Fruit fly (Drosophila melanogaster) whole organism, embryonic: ENCODE data around the gene Desi.
A peak's percentile ranks its signal among the peaks of the same experiment; 100 is the strongest.

ENCODE experiments used
- Aef1 ChIP-seq: fragments of 200-800 bp; sonication (Bioruptor generic); IDR thresholded peaks from 3 replicates; pipeline ENCODE4 v1.3.6; 2022; ENCODE audit warnings: missing biosample characterization, missing genetic modification characterization
- BtbVII ChIP-seq: fragments of 200-800 bp; sonication (Bioruptor generic); optimal IDR thresholded peaks from 3 replicates; lab custom pipeline; 2017; ENCODE audit warnings: missing biosample characterization, mild to moderate bottlenecking, missing genetic modification characterization
- CG10267 ChIP-seq: fragments of 200-800 bp; sonication (Bioruptor generic); optimal IDR thresholded peaks from 2 replicates; lab custom pipeline; 2018; ENCODE audit warnings: missing biosample characterization, mild to moderate bottlenecking, missing genetic modification characterization, moderate library complexity
- CG12071 ChIP-seq: fragments of 200-800 bp; sonication (Bioruptor generic); optimal IDR thresholded peaks from 3 replicates; lab custom pipeline; 2018; ENCODE audit warnings: missing biosample characterization, mild to moderate bottlenecking, missing genetic modification characterization
- CG12236 ChIP-seq: fragments of 200-800 bp; sonication (Bioruptor generic); optimal IDR thresholded peaks from 2 replicates; lab custom pipeline; 2016; ENCODE audit warnings: missing biosample characterization, missing genetic modification characterization
- CG18599 ChIP-seq: fragments of 200-800 bp; sonication (Bioruptor generic); optimal IDR thresholded peaks from 3 replicates; lab custom pipeline; 2017; ENCODE audit warnings: missing biosample characterization, missing genetic modification characterization, mild to moderate bottlenecking, moderate library complexity, missing genetic modification reagents
- CG2712 ChIP-seq: fragments of 200-800 bp; optimal IDR thresholded peaks from 3 replicates; lab custom pipeline; 2019; ENCODE audit warnings: missing biosample characterization, mild to moderate bottlenecking, missing genetic modification characterization, moderate library complexity
- CG2875 ChIP-seq: fragments of 200-800 bp; sonication (Bioruptor generic); optimal IDR thresholded peaks from 2 replicates; lab custom pipeline; 2017; ENCODE audit warnings: missing biosample characterization, mild to moderate bottlenecking, missing genetic modification characterization, missing genetic modification reagents
- CG30020 ChIP-seq: fragments of 200-800 bp; optimal IDR thresholded peaks from 2 replicates; lab custom pipeline; 2019; ENCODE audit warnings: missing biosample characterization, mild to moderate bottlenecking, missing genetic modification characterization, moderate library complexity
- CG3163 ChIP-seq: fragments of 200-800 bp; sonication (Bioruptor generic); optimal IDR thresholded peaks from 3 replicates; lab custom pipeline; 2016; ENCODE audit warnings: missing biosample characterization, missing genetic modification characterization
- CG34376 ChIP-seq: fragments of 200-800 bp; sonication (Bioruptor generic); optimal IDR thresholded peaks from 2 replicates; lab custom pipeline; 2018; ENCODE audit warnings: missing biosample characterization, mild to moderate bottlenecking, missing genetic modification characterization
- CG34422 ChIP-seq: fragments of 200-800 bp; sonication (Bioruptor generic); IDR thresholded peaks from 3 replicates; pipeline ENCODE4 v1.3.6; 2022; ENCODE audit warnings: missing biosample characterization, missing genetic modification characterization
- CG3847 ChIP-seq: fragments of 200-800 bp; sonication (Bioruptor generic); IDR thresholded peaks from 2 replicates; pipeline ENCODE4 v1.3.6; 2022; ENCODE audit warnings: missing biosample characterization, missing genetic modification characterization
- CG4282 ChIP-seq: fragments of 200-800 bp; sonication (Bioruptor generic); optimal IDR thresholded peaks from 2 replicates; lab custom pipeline; 2016; ENCODE audit warnings: missing biosample characterization, missing genetic modification characterization
- CG6175 ChIP-seq: fragments of 200-800 bp; sonication (Bioruptor generic); IDR thresholded peaks from 3 replicates; pipeline ENCODE4 v1.3.6; 2022; ENCODE audit warnings: missing biosample characterization, missing genetic modification characterization
- CG6689 ChIP-seq: fragments of 200-800 bp; sonication (Bioruptor generic); IDR thresholded peaks from 2 replicates; pipeline ENCODE4 v1.3.6; 2022; ENCODE audit warnings: missing biosample characterization, missing genetic modification characterization
- CG6791 ChIP-seq: fragments of 200-800 bp; sonication (Bioruptor generic); IDR thresholded peaks from 3 replicates; pipeline ENCODE4 v1.3.6; 2022; ENCODE audit warnings: missing biosample characterization, missing genetic modification characterization; ENCODE audit not compliant: partially characterized antibody
- CG7357 ChIP-seq: fragments of 200-800 bp; sonication (Bioruptor generic); IDR thresholded peaks from 3 replicates; pipeline ENCODE4 v1.3.6; 2022; ENCODE audit warnings: missing biosample characterization, missing genetic modification characterization
- CTCF ChIP-seq: fragments of 200-800 bp; sonication (Bioruptor generic); optimal IDR thresholded peaks from 2 replicates; lab custom pipeline; 2017; ENCODE audit warnings: missing biosample characterization, mild to moderate bottlenecking, missing genetic modification characterization, moderate library complexity
- Deaf1 ChIP-seq: fragments of 200-800 bp; optimal IDR thresholded peaks from 3 replicates; lab custom pipeline; 2019; ENCODE audit warnings: missing biosample characterization, mild to moderate bottlenecking, missing genetic modification characterization, moderate library complexity
- Dek ChIP-seq: fragments of 200-800 bp; sonication (Bioruptor generic); optimal IDR thresholded peaks from 3 replicates; lab custom pipeline; 2019; ENCODE audit warnings: missing biosample characterization, mild to moderate bottlenecking, missing genetic modification characterization, moderate library complexity
- HLH3B ChIP-seq: fragments of 200-800 bp; sonication (Bioruptor generic); IDR thresholded peaks from 2 replicates; pipeline ENCODE4 v1.3.6; 2022; ENCODE audit warnings: missing biosample characterization, missing genetic modification characterization
- Lim3 ChIP-seq: fragments of 200-800 bp; sonication (Bioruptor generic); IDR thresholded peaks from 2 replicates; pipeline ENCODE4 v1.3.6; 2022; ENCODE audit warnings: missing biosample characterization, missing genetic modification characterization
- MBD-R2 ChIP-seq: fragments of 200-800 bp; sonication (Bioruptor generic); IDR thresholded peaks from 2 replicates; pipeline ENCODE4 v1.3.6; 2022; ENCODE audit warnings: missing biosample characterization, missing genetic modification characterization
- Meics ChIP-seq: fragments of 200-800 bp; sonication (Bioruptor generic); optimal IDR thresholded peaks from 2 replicates; lab custom pipeline; 2017; ENCODE audit warnings: missing biosample characterization, mild to moderate bottlenecking, missing genetic modification characterization
- Tbp ChIP-seq: fragments of >200 bp; optimal IDR thresholded peaks from 2 replicates; lab custom pipeline; 2018; ENCODE audit warnings: missing biosample characterization, missing genetic modification characterization
- Trl ChIP-seq, 3 experiments: fragments of >200 bp in 2 of 3; fragments of 200-800 bp in 1 of 3; sonication (Bioruptor generic) in 1 of 3; optimal IDR thresholded peaks; 2 replicates in 1 of 3; 3 replicates in 2 of 3; lab custom pipeline; 2016 to 2017; ENCODE audit warnings: missing biosample characterization in 1 of 3, missing genetic modification characterization in 1 of 3
- al ChIP-seq: fragments of 200-800 bp; sonication (Bioruptor generic); IDR thresholded peaks from 2 replicates; pipeline ENCODE4 v1.3.6; 2022; ENCODE audit warnings: missing biosample characterization, missing genetic modification characterization
- bsh ChIP-seq, 2 experiments: fragments of 200-800 bp; sonication (Bioruptor generic); optimal IDR thresholded peaks; 2 replicates each; lab custom pipeline; 2017 to 2018; ENCODE audit warnings: mild to moderate bottlenecking in 2 of 2, missing biosample characterization in 2 of 2, missing genetic modification characterization in 2 of 2, moderate library complexity in 1 of 2
- dm ChIP-seq: fragments of 200-800 bp; sonication (Bioruptor generic); optimal IDR thresholded peaks from 3 replicates; lab custom pipeline; 2016; ENCODE audit warnings: missing biosample characterization, missing genetic modification characterization
- dysf ChIP-seq: fragments of 200-800 bp; sonication (Bioruptor generic); IDR thresholded peaks from 3 replicates; pipeline ENCODE4 v1.3.6; 2022; ENCODE audit warnings: missing biosample characterization, missing genetic modification characterization
- exex ChIP-seq: fragments of 200-800 bp; sonication (Bioruptor generic); optimal IDR thresholded peaks from 4 replicates; lab custom pipeline; 2018; ENCODE audit warnings: missing biosample characterization, mild to moderate bottlenecking, missing genetic modification characterization, moderate library complexity
- fd96Cb ChIP-seq: fragments of 200-800 bp; sonication (Bioruptor generic); optimal IDR thresholded peaks from 2 replicates; lab custom pipeline; 2018; ENCODE audit warnings: missing biosample characterization, mild to moderate bottlenecking, missing genetic modification characterization, moderate library complexity
- fru ChIP-seq: fragments of >200 bp; optimal IDR thresholded peaks from 2 replicates; lab custom pipeline; 2017
- gsb ChIP-seq: fragments of 200-800 bp; sonication (Bioruptor generic); IDR thresholded peaks from 2 replicates; pipeline ENCODE4 v1.3.6; 2022; ENCODE audit warnings: missing biosample characterization, missing genetic modification characterization
- gsb-n ChIP-seq: fragments of 200-800 bp; sonication (Bioruptor generic); optimal IDR thresholded peaks from 3 replicates; lab custom pipeline; 2018; ENCODE audit warnings: missing biosample characterization, mild to moderate bottlenecking, missing genetic modification characterization
- h ChIP-seq: fragments of >200 bp; optimal IDR thresholded peaks from 2 replicates; lab custom pipeline; 2017
- inv ChIP-seq: fragments of 200-800 bp; sonication (Bioruptor generic); IDR thresholded peaks from 2 replicates; pipeline ENCODE4 v1.3.6; 2022; ENCODE audit warnings: missing biosample characterization, missing genetic modification characterization; ENCODE audit not compliant: partially characterized antibody
- lbe ChIP-seq: fragments of 200-800 bp; sonication (Bioruptor generic); optimal IDR thresholded peaks from 2 replicates; lab custom pipeline; 2016; ENCODE audit warnings: missing biosample characterization, mild to moderate bottlenecking, missing genetic modification characterization
- peb ChIP-seq: fragments of 200-800 bp; sonication (Bioruptor generic); IDR thresholded peaks from 2 replicates; pipeline ENCODE4 v1.3.6; 2022; ENCODE audit warnings: missing biosample characterization, missing genetic modification characterization
- ro ChIP-seq: fragments of 200-800 bp; sonication (Bioruptor generic); IDR thresholded peaks from 2 replicates; pipeline ENCODE4 v1.3.6; 2022; ENCODE audit warnings: missing biosample characterization, missing genetic modification characterization
- sc ChIP-seq, 3 experiments: fragments of >200 bp in 2 of 3; fragments of 200-800 bp in 1 of 3; sonication (Bioruptor generic) in 1 of 3; optimal IDR thresholded peaks; 2 replicates in 2 of 3; 3 replicates in 1 of 3; lab custom pipeline; 2017; ENCODE audit warnings: mild to moderate bottlenecking in 1 of 3, missing biosample characterization in 1 of 3, missing genetic modification characterization in 1 of 3, missing genetic modification reagents in 1 of 3
- sd ChIP-seq: fragments of 200-800 bp; sonication (Bioruptor generic); optimal IDR thresholded peaks from 3 replicates; lab custom pipeline; 2018; ENCODE audit warnings: missing biosample characterization, mild to moderate bottlenecking, missing genetic modification characterization, moderate library complexity
- ssp ChIP-seq: fragments of 200-800 bp; sonication (Bioruptor generic); IDR thresholded peaks from 2 replicates; pipeline ENCODE4 v1.3.6; 2022; ENCODE audit warnings: missing biosample characterization, missing genetic modification characterization
- stc ChIP-seq: fragments of 200-800 bp; sonication (Bioruptor generic); IDR thresholded peaks from 2 replicates; pipeline ENCODE4 v1.3.6; 2022; ENCODE audit warnings: missing biosample characterization, missing genetic modification characterization
- tio ChIP-seq: fragments of 200-800 bp; sonication (Bioruptor generic); optimal IDR thresholded peaks from 2 replicates; lab custom pipeline; 2017; ENCODE audit warnings: missing biosample characterization, missing genetic modification characterization, inconsistent platforms
- vvl ChIP-seq: fragments of 200-800 bp; sonication (Bioruptor generic); IDR thresholded peaks from 2 replicates; pipeline ENCODE4 v1.3.6; 2022; ENCODE audit warnings: missing biosample characterization, missing genetic modification characterization
- zen ChIP-seq: fragments of 200-800 bp; sonication (Bioruptor generic); optimal IDR thresholded peaks from 3 replicates; lab custom pipeline; 2018; ENCODE audit warnings: missing biosample characterization, mild to moderate bottlenecking, missing genetic modification characterization, moderate library complexity
- zen2 ChIP-seq: fragments of 200-800 bp; sonication (Bioruptor generic); IDR thresholded peaks from 3 replicates; pipeline ENCODE4 v1.3.6; 2022; ENCODE audit warnings: missing biosample characterization, missing genetic modification characterization; ENCODE audit not compliant: partially characterized antibody
- zfh1 ChIP-seq: fragments of 200-800 bp; sonication (Bioruptor generic); IDR thresholded peaks from 3 replicates; pipeline ENCODE4 v1.3.6; 2022; ENCODE audit warnings: missing biosample characterization, missing genetic modification characterization

Gene Desi

DNA sequence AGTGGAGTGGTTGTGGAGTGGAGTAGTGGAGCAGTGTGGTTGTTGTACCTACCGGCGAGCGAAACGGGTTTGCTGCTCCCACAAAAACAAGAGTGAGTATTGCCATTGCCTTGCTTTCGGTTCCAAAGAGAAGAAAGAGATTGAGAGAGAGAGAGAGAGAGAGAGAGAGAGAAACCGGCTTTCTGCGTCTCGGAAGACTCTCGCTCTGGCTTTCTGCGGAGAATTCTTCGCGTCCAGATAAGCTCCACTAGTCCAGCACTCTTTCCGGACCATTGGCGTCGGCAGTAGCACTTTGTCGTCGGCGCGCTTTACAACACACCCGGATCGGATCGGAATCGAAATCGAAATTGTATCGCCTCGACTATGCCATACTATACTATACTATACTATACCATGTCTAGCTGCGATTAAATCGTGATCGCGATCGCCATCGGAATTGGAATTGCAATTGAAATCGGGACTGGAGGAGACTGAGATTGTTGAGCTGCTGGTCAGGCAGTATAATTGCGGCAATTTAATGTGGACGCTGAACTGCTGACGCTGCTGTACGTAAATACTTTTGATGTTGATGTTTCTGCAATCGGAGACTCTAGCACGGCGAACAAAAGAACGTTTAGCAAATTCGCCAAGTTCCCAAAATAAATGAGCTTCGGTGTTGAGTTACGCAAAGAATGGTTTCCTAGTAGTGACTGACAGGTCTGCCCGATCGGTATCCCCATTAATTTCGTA lies 47.6 kb downstream of the Desi start, which contains the start of gene Cad86C (continued):
- TF ChIP-seq Meics (GFP tag; lab: Kevin White, UChicago) = no peak
- no peak for TF ChIP-seq ro (GFP tag; lab: Robert Waterston, UW)
- no peak for TF ChIP-seq ssp (GFP tag; lab: Robert Waterston, UW)
- TF ChIP-seq CG6689 (GFP tag; lab: Robert Waterston, UW) = no peak
- TF ChIP-seq Deaf1 = peak; percentile 31
- TF ChIP-seq fru (lab: Kevin White, UChicago) = no peak
- no peak for TF ChIP-seq CG7357 (GFP tag; lab: Robert Waterston, UW)
- no peak for TF ChIP-seq zen (tag; lab: Kevin White, UChicago)
- no peak for TF ChIP-seq Dek
- TF ChIP-seq BtbVII (GFP tag; lab: Kevin White, UChicago) = peak; percentile 13
- TF ChIP-seq gsb (GFP tag; lab: Robert Waterston, UW) = no peak
- TF ChIP-seq tio (GFP tag; lab: Kevin White, UChicago) = no peak
- TF ChIP-seq fd96Cb (tag; lab: Kevin White, UChicago) = no peak
- TF ChIP-seq CG6175 (GFP tag; lab: Robert Waterston, UW) = no peak
- no peak for TF ChIP-seq CG4282
- no peak for TF ChIP-seq CG30020 (tag; lab: Kevin White, UChicago)
- no peak for TF ChIP-seq sc (optimal IDR thresholded peaks at IDR 0.05; lab: Kevin White, UChicago)
- no peak for TF ChIP-seq sc (GFP tag; optimal IDR thresholded peaks at IDR 0.05; lab: Kevin White, UChicago)
- peak; percentile 71; the same call in 2 of the 3 replicates for TF ChIP-seq zen2 (GFP tag; lab: Robert Waterston, UW)
- no peak for TF ChIP-seq CG10267 (tag; lab: Kevin White, UChicago)
- no peak for TF ChIP-seq sd (tag; lab: Kevin White, UChicago)
- TF ChIP-seq HLH3B = no peak
- TF ChIP-seq inv = peak; percentile 29; the same call in 1 of the 2 replicates
- TF ChIP-seq CG3163 (GFP tag; lab: Kevin White, UChicago) = peak; percentile 23
- no peak for TF ChIP-seq Lim3 (GFP tag; lab: Robert Waterston, UW)
- no peak for TF ChIP-seq dm
- TF ChIP-seq dysf (GFP tag; lab: Robert Waterston, UW) = no peak
- TF ChIP-seq CG3847 (GFP tag; lab: Robert Waterston, UW) = no peak
- no peak for TF ChIP-seq exex (tag; lab: Kevin White, UChicago)
- no peak for TF ChIP-seq Aef1 (GFP tag; lab: Robert Waterston, UW)
- no peak for TF ChIP-seq CTCF (GFP tag; lab: Kevin White, UChicago)
- no peak for TF ChIP-seq MBD-R2 (GFP tag; lab: Robert Waterston, UW)
- no peak for TF ChIP-seq Tbp (GFP tag; lab: Kevin White, UChicago)
- TF ChIP-seq gsb-n (tag; lab: Kevin White, UChicago) = no peak
- peak; percentile 49; the same call in 1 of the 2 replicates for TF ChIP-seq vvl (GFP tag; lab: Robert Waterston, UW)
- TF ChIP-seq CG6791 (GFP tag; lab: Robert Waterston, UW) = peak; percentile 63; the same call in 2 of the 3 replicates
- TF ChIP-seq bsh (GFP tag; optimal IDR thresholded peaks at IDR 0.05; lab: Kevin White, UChicago) = peak in 1 of 2 experiments; percentile 43
- TF ChIP-seq stc (GFP tag; lab: Robert Waterston, UW) = peak; percentile 20; the same call in 1 of the 2 replicates
- TF ChIP-seq al (GFP tag; lab: Robert Waterston, UW) = no peak
- TF ChIP-seq CG34376 = peak; percentile 19
- TF ChIP-seq CG34422 = no peak
- no peak for TF ChIP-seq CG2875
- peak; percentile 72 for TF ChIP-seq lbe (GFP tag; lab: Kevin White, UChicago)
- TF ChIP-seq Trl (optimal IDR thresholded peaks at IDR 0.05; lab: Kevin White, UChicago) = peak; percentile 95 to 96
- TF ChIP-seq Trl (GFP tag; optimal IDR thresholded peaks at IDR 0.05; lab: Kevin White, UChicago) = no peak
- TF ChIP-seq CG18599 (GFP tag; lab: Kevin White, UChicago) = no peak
- TF ChIP-seq peb (GFP tag; lab: Robert Waterston, UW) = no peak
- no peak for TF ChIP-seq zfh1 (GFP tag; lab: Robert Waterston, UW)
- no peak for TF ChIP-seq CG2712 (tag; lab: Kevin White, UChicago)
- TF ChIP-seq CG12236 (GFP tag; lab: Kevin White, UChicago) = no peak
- TF ChIP-seq CG12071 (GFP tag; lab: Kevin White, UChicago) = peak; percentile 30
- TF ChIP-seq h (lab: Kevin White, UChicago) = no peak
